Fruit fly (Drosophila melanogaster) whole organism: ENCODE results near the gene Sytbeta.

Experiments used
- EcR ChIP-seq, 2 experiments: fragments of >200 bp; optimal IDR thresholded peaks; 2 replicates each; lab custom pipeline; 2017; ENCODE audit warnings: missing biosample characterization in 2 of 2, missing genetic modification characterization in 2 of 2, missing genetic modification reagents in 2 of 2
- pan ChIP-seq: fragments of >200 bp; optimal IDR thresholded peaks from 2 replicates; lab custom pipeline; 2017

DNA sequence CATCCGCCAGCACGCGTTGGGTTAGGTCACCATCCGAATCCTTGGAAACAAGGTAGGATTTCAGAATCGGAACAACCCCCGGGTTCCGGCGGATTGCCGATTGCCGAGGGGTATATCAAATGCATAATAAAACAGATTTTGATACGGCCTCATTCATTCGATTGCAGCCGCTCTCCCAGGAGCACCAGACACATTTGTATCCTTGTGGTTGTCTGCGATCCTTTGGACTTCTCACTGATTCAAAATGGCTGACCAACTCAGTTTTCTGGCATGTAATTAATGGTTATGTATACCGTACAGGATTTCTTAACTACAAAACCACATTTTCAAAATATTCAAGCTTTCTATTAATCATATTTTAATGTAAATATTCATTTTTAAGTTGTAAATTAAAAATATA, 17.2 kb downstream of the Sytbeta start:
- TF ChIP-seq pan (lab: Kevin White, UChicago) = no peak
- no peak for TF ChIP-seq EcR (GFP tag; optimal IDR thresholded peaks at IDR 0.05; lab: Kevin White, UChicago)
